Fruit fly (Drosophila melanogaster) whole organism, pupa: ENCODE data around the gene ND-75.

Experiments
- CG32121 ChIP-seq: fragments of 200-800 bp; sonication (Bioruptor generic); IDR thresholded peaks from 2 replicates; pipeline ENCODE4 v1.3.6; 2022; ENCODE audit warnings: missing biosample characterization, missing genetic modification characterization
- CG4496 ChIP-seq: fragments of 200-800 bp; sonication (Bioruptor generic); IDR thresholded peaks from 3 replicates; pipeline ENCODE4 v1.3.6; 2022; ENCODE audit warnings: missing biosample characterization, missing genetic modification characterization

DNA sequence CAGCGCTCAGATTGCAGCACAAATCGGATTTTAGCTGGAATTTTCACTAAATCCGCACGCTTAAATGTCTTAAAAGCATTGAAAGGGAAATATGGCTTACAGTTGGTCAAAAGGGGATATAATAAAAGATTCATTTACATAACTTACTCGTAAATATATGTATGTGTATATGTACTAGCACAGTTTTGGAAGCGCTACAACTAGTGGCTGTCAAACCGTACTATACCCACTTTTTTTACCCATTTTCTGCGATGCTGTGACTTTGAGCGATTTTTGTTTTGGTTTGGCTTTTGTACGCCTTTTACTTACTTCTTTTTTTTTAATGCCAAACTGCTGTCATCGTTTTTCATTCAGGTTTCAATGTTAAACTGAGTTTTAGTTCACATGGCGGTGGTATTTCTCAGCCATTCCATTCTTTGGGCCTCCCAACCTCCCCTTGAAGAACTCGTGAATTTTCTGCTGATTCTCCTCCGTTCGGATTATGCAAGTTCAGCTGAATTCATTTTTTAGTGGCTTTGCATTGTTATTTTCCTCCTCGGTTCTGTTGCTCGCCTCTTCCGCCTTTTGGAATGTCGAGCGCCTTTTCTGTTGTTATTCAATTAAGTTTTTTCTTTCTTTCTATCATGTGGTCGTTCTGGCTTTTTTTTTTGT, 17.4 kb downstream of the ND-75 start:
- TF ChIP-seq CG4496 (GFP tag; lab: Robert Waterston, UW) (no peak), CG32121 (no peak)
